Worm (Caenorhabditis elegans) whole organism, mixed stage, embryonic: ENCODE data around the gene col-138.

Experiments
- M03D4.4 ChIP-seq: sonication (generic microtip); optimal IDR thresholded peaks from 2 replicates; lab custom pipeline; 2017; ENCODE audit warnings: mild to moderate bottlenecking, missing genetic modification characterization, missing compliant biosample characterization
- bed-3 ChIP-seq: fragments of 200-800 bp; sonication (Bioruptor generic); optimal IDR thresholded peaks from 3 replicates; lab custom pipeline; 2018; ENCODE audit warnings: mild to moderate bottlenecking, missing genetic modification characterization, moderate library complexity, missing compliant biosample characterization
- ceh-43 ChIP-seq: fragments of 200-800 bp; sonication (Bioruptor generic); optimal IDR thresholded peaks from 2 replicates; lab custom pipeline; 2018; ENCODE audit warnings: mild to moderate bottlenecking, missing genetic modification characterization, moderate library complexity, missing compliant biosample characterization
- ceh-83 ChIP-seq: fragments of 200-800 bp; sonication (Bioruptor generic); optimal IDR thresholded peaks from 2 replicates; lab custom pipeline; 2018; ENCODE audit warnings: mild to moderate bottlenecking, missing genetic modification characterization, missing compliant biosample characterization
- ces-1 ChIP-seq: fragments of 150-350 bp; optimal IDR thresholded peaks from 2 replicates; lab custom pipeline; 2014; ENCODE audit warnings: missing biosample characterization, missing genetic modification reagents, missing genetic modification characterization
- cnd-1 ChIP-seq: fragments of 200-800 bp; sonication (Bioruptor generic); optimal IDR thresholded peaks from 2 replicates; lab custom pipeline; 2018; ENCODE audit warnings: mild to moderate bottlenecking, missing genetic modification characterization, missing compliant biosample characterization
- drap-1 ChIP-seq: fragments of 200-800 bp; sonication (Bioruptor generic); optimal IDR thresholded peaks from 3 replicates; lab custom pipeline; 2018; ENCODE audit warnings: mild to moderate bottlenecking, missing genetic modification characterization, missing compliant biosample characterization
- elt-1 ChIP-seq: sonication (generic microtip); optimal IDR thresholded peaks from 2 replicates; lab custom pipeline; 2017; ENCODE audit warnings: missing genetic modification characterization, mild to moderate bottlenecking, missing compliant biosample characterization, antibody characterized with exemption, moderate library complexity, borderline replicate concordance; ENCODE audit not compliant: insufficient read depth
- elt-3 ChIP-seq: fragments of 150-350 bp; optimal IDR thresholded peaks from 2 replicates; lab custom pipeline; 2014; ENCODE audit warnings: missing biosample characterization, missing genetic modification characterization
- flh-1 ChIP-seq: fragments of 200-800 bp; sonication (Bioruptor generic); optimal IDR thresholded peaks from 2 replicates; lab custom pipeline; 2018; ENCODE audit warnings: mild to moderate bottlenecking, missing genetic modification characterization, moderate library complexity, missing compliant biosample characterization
- ham-2 ChIP-seq: fragments of 200-800 bp; sonication (Bioruptor generic); optimal IDR thresholded peaks from 2 replicates; lab custom pipeline; 2018; ENCODE audit warnings: mild to moderate bottlenecking, missing genetic modification characterization, missing compliant biosample characterization
- hlh-1 ChIP-seq: fragments of 150-350 bp; optimal IDR thresholded peaks from 2 replicates; lab custom pipeline; 2014; ENCODE audit warnings: missing biosample characterization, missing genetic modification reagents, missing genetic modification characterization
- lin-13 ChIP-seq: fragments of 150-350 bp; optimal IDR thresholded peaks from 2 replicates; lab custom pipeline; 2014; ENCODE audit warnings: missing biosample characterization, missing genetic modification characterization
- lin-32 ChIP-seq: fragments of 200-800 bp; sonication (Bioruptor generic); optimal IDR thresholded peaks from 2 replicates; lab custom pipeline; 2018; ENCODE audit warnings: mild to moderate bottlenecking, missing genetic modification characterization, missing compliant biosample characterization
- lsy-2 ChIP-seq: fragments of 150-350 bp; optimal IDR thresholded peaks from 2 replicates; lab custom pipeline; 2014; ENCODE audit warnings: missing biosample characterization, missing genetic modification characterization
- mab-5 ChIP-seq: fragments of 150-350 bp; optimal IDR thresholded peaks from 2 replicates; lab custom pipeline; 2014; ENCODE audit warnings: missing biosample characterization, missing genetic modification characterization
- mep-1 ChIP-seq: fragments of 150-350 bp; optimal IDR thresholded peaks from 2 replicates; lab custom pipeline; 2017; ENCODE audit warnings: missing biosample characterization, missing genetic modification reagents, missing genetic modification characterization, inconsistent platforms
- mls-2 ChIP-seq: sonication (generic microtip); optimal IDR thresholded peaks from 2 replicates; lab custom pipeline; 2016; ENCODE audit warnings: mild to moderate bottlenecking, missing genetic modification characterization, moderate library complexity, missing compliant biosample characterization
- nhr-12 ChIP-seq: fragments of 150-350 bp; optimal IDR thresholded peaks from 2 replicates; lab custom pipeline; 2014; ENCODE audit warnings: missing biosample characterization, missing genetic modification characterization
- nhr-2 ChIP-seq: fragments of 150-350 bp; optimal IDR thresholded peaks from 2 replicates; lab custom pipeline; 2014; ENCODE audit warnings: missing biosample characterization, missing genetic modification characterization
- nhr-237 ChIP-seq: fragments of 150-350 bp; optimal IDR thresholded peaks from 2 replicates; lab custom pipeline; 2014; ENCODE audit warnings: missing biosample characterization, missing genetic modification characterization
- nhr-28 ChIP-seq: fragments of 150-350 bp; optimal IDR thresholded peaks from 2 replicates; lab custom pipeline; 2014; ENCODE audit warnings: missing biosample characterization, missing genetic modification characterization
- nhr-76 ChIP-seq: sonication (generic microtip); optimal IDR thresholded peaks from 2 replicates; lab custom pipeline; 2017; ENCODE audit warnings: missing biosample characterization, missing genetic modification characterization
- pha-4 ChIP-seq: fragments of 150-350 bp; optimal IDR thresholded peaks from 2 replicates; lab custom pipeline; 2018; ENCODE audit warnings: missing biosample characterization, missing genetic modification reagents, missing genetic modification characterization
- sem-2 ChIP-seq: fragments of 200-800 bp; sonication (Bioruptor generic); optimal IDR thresholded peaks from 2 replicates; lab custom pipeline; 2018; ENCODE audit warnings: mild to moderate bottlenecking, missing genetic modification characterization, missing compliant biosample characterization
- snpc-4 ChIP-seq: fragments of 150-350 bp; optimal IDR thresholded peaks from 2 replicates; lab custom pipeline; 2014; ENCODE audit warnings: missing biosample characterization, missing genetic modification characterization
- sptf-1 ChIP-seq: sonication (generic microtip); optimal IDR thresholded peaks from 2 replicates; lab custom pipeline; 2017; ENCODE audit warnings: mild to moderate bottlenecking, missing genetic modification characterization, moderate library complexity, missing compliant biosample characterization
- unc-120 ChIP-seq: sonication (generic microtip); optimal IDR thresholded peaks from 2 replicates; lab custom pipeline; 2017; ENCODE audit warnings: missing genetic modification characterization, missing compliant biosample characterization; ENCODE audit not compliant: poor library complexity, severe bottlenecking
- unc-39 ChIP-seq: fragments of 150-350 bp; optimal IDR thresholded peaks from 2 replicates; lab custom pipeline; 2014; ENCODE audit warnings: missing biosample characterization, missing genetic modification characterization
- unc-62 ChIP-seq: fragments of 150-350 bp; optimal IDR thresholded peaks from 2 replicates; lab custom pipeline; 2014; ENCODE audit warnings: missing biosample characterization, missing genetic modification reagents, missing genetic modification characterization
- zip-8 ChIP-seq: fragments of 150-350 bp; optimal IDR thresholded peaks from 2 replicates; lab custom pipeline; 2014; ENCODE audit warnings: missing biosample characterization, missing genetic modification characterization
- ztf-11 ChIP-seq: fragments of 150-350 bp; optimal IDR thresholded peaks from 2 replicates; lab custom pipeline; 2014; ENCODE audit warnings: missing biosample characterization, missing genetic modification characterization

Gene col-138

DNA sequence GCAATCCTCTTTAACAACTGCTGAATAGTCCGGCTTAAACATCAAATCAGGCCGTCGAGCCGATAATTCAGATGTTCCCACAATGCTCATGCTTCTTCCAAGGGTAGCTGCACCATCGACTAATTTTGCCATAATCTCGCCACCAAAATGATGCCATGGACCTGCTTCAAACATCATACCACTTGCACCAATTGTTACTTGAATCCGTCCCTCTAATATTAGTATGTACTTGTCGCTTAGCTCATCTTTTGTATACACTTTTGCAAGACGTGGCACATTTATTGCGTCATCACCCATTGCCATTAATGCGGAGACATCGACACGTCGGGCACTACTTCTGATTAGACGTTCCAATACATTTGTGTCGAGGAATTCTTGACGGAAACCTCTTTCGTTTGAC is 16.2 kb upstream of the col-138 start:
- peak; percentile 67 for TF ChIP-seq zip-8 (tag; lab: Kevin White, UChicago)
- TF ChIP-seq unc-39 (tag; lab: Kevin White, UChicago), result no peak

- TF ChIP-seq zip-8 (tag; lab: Kevin White, UChicago), result no peak
- no peak for TF ChIP-seq elt-3 (tag; lab: Kevin White, UChicago)
- TF ChIP-seq ces-1, result no peak
- no peak for TF ChIP-seq bed-3 (GFP tag; lab: Kevin White, UChicago)
- no peak for TF ChIP-seq mab-5 (tag; lab: Kevin White, UChicago)
- TF ChIP-seq drap-1 (GFP tag; lab: Kevin White, UChicago), result no peak
- no peak for TF ChIP-seq lin-32 (GFP tag; lab: Kevin White, UChicago)
- no peak for TF ChIP-seq hlh-1
- no peak for TF ChIP-seq lin-13 (tag; lab: Kevin White, UChicago)
- TF ChIP-seq elt-1 (tag; lab: Kevin White, UChicago), result no peak
Measured at ce11 chrIV:17193491-17193890, 10.0 kb upstream of the col-138 start.

- TF ChIP-seq pha-4 (tag; lab: Kevin White, UChicago), result no peak
- TF ChIP-seq mls-2 (tag; lab: Kevin White, UChicago), result no peak
- no peak for TF ChIP-seq nhr-2 (tag; lab: Kevin White, UChicago)
- no peak for TF ChIP-seq lsy-2 (tag; lab: Kevin White, UChicago)
- no peak for TF ChIP-seq bed-3 (GFP tag; lab: Kevin White, UChicago)
- TF ChIP-seq ztf-11 (tag; lab: Kevin White, UChicago), result no peak
- no peak for TF ChIP-seq hlh-1
- TF ChIP-seq unc-62 (GFP tag; lab: Kevin White, UChicago), result no peak
- no peak for TF ChIP-seq nhr-76 (tag; lab: Kevin White, UChicago)
- no peak for TF ChIP-seq ceh-43 (GFP tag; lab: Kevin White, UChicago)
- TF ChIP-seq snpc-4 (tag; lab: Kevin White, UChicago), result no peak
- no peak for TF ChIP-seq lin-13 (tag; lab: Kevin White, UChicago)
- TF ChIP-seq zip-8 (tag; lab: Kevin White, UChicago), result no peak
- no peak for TF ChIP-seq drap-1 (GFP tag; lab: Kevin White, UChicago)
- TF ChIP-seq nhr-237 (tag; lab: Kevin White, UChicago), result no peak
- TF ChIP-seq elt-3 (tag; lab: Kevin White, UChicago), result no peak
- no peak for TF ChIP-seq ceh-83
- TF ChIP-seq unc-120 (tag; lab: Kevin White, UChicago), result no peak
- TF ChIP-seq unc-39 (tag; lab: Kevin White, UChicago), result no peak
- no peak for TF ChIP-seq cnd-1 (tag; lab: Kevin White, UChicago)
Measured at ce11 chrIV:17191791-17192190, 8.3 kb upstream of the col-138 start, which contains the start of gene flp-17. TSS of gene flp-17 (minus strand) at chrIV:17191891.

- TF ChIP-seq elt-3 (tag; lab: Kevin White, UChicago) (no peak), sem-2 (no peak), flh-1 (GFP tag; lab: Kevin White, UChicago) (no peak), nhr-28 (tag; lab: Kevin White, UChicago) (no peak), nhr-2 (tag; lab: Kevin White, UChicago) (no peak), ham-2 (GFP tag; lab: Kevin White, UChicago) (no peak), ceh-43 (GFP tag; lab: Kevin White, UChicago) (no peak), mls-2 (tag; lab: Kevin White, UChicago) (no peak), elt-1 (tag; lab: Kevin White, UChicago) (no peak), mep-1 (no peak), drap-1 (GFP tag; lab: Kevin White, UChicago) (no peak), cnd-1 (tag; lab: Kevin White, UChicago) (no peak), lin-13 (tag; lab: Kevin White, UChicago) (no peak), ces-1 (no peak), mab-5 (tag; lab: Kevin White, UChicago) (no peak), zip-8 (tag; lab: Kevin White, UChicago) (no peak)
Measured at ce11 chrIV:17189193-17189592, 5.7 kb upstream of the col-138 start.

- TF ChIP-seq pha-4 (tag; lab: Kevin White, UChicago) (no peak), nhr-12 (no peak), ceh-43 (GFP tag; lab: Kevin White, UChicago) (no peak), flh-1 (GFP tag; lab: Kevin White, UChicago) (no peak), lin-32 (GFP tag; lab: Kevin White, UChicago) (no peak), nhr-237 (tag; lab: Kevin White, UChicago) (no peak), nhr-76 (tag; lab: Kevin White, UChicago) (no peak), zip-8 (tag; lab: Kevin White, UChicago) (no peak), hlh-1 (no peak), cnd-1 (tag; lab: Kevin White, UChicago) (no peak), unc-62 (GFP tag; lab: Kevin White, UChicago) (no peak), sptf-1 (no peak), snpc-4 (tag; lab: Kevin White, UChicago) (no peak), elt-1 (tag; lab: Kevin White, UChicago) (no peak), M03D4.4 (no peak), mls-2 (tag; lab: Kevin White, UChicago) (no peak), lin-13 (tag; lab: Kevin White, UChicago) (no peak), unc-120 (tag; lab: Kevin White, UChicago) (no peak)
Measured at ce11 chrIV:17183032-17183608, 409 bp downstream of the col-138 start.
